Fruit fly (Drosophila melanogaster): ENCODE measurements around the gene CG33783.

Gene CG33783

DNA sequence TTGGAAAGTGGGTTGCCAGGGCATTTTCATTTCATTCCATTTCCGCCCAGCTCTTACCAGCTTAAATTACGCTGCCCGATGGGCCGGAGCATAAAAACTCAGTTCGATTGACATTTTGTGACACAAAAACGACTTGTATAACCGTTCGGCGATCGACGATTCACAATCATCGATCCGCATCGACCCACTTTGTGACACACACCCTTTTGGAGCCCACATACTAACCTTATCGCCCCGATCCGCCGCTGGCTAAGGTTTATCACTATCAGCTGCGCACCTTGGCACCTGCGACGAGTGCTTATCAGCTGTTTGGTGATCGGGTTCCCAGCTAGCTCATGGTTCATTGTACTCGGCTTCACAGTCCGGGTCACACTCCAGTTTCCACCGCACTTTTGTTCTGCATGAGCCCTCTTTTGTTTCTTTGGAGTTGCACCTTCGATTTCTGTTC lies 32.9 kb downstream of the CG33783 start (continued):
- TF ChIP-seq bbx (GFP tag; IDR thresholded peaks at IDR 0.05; ENCODE audit: partially characterized antibody) (no peak), gro (GFP tag; optimal IDR thresholded peaks at IDR 0.05) (peak; percentile 9), CG32532 (GFP tag; IDR thresholded peaks at IDR 0.05) (0 out of 2 replicates have a peak, but pooled peaks have one; percentile 24), twi (tag; optimal IDR thresholded peaks at IDR 0.05) (peak; percentile 23)

DNA sequence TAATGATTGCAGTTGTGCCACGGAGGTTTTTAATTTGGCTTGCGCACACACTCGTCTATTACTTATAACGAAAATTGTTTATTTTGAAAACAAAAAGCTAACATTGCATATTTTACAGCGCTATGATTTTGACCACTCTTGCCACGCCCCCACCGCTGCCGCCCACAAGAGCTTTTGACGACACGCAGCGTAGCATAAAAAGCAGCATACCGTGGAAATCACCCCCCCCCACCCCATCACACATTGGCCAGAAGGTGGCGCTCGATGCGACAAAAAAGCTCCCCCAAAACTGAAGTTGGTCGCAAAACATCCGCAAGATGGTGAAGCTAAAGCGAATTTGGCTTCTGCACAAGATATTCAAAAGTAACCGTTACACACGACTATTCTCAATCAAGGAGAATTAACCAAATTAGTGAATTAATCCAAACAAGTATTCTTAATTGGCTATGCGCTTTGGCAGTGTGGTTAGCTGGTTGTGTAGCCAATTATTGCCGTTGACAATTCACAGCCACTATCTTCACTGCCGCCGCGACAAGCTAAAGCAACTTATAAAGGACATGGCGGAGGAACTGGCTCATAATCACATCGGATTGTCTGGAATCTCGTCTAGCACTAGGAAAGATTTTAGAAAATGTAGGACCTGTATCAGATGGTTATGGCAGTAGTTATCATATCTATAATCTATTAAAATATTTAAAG lies 34.1 kb downstream of the CG33783 start:
- TF ChIP-seq CG42726 (GFP tag; IDR thresholded peaks at IDR 0.05; ENCODE audit: partially characterized antibody) (peak; percentile 44; the same call in 1 of the 2 replicates), Vsx1 (GFP tag; optimal IDR thresholded peaks at IDR 0.05) (no peak), Atf6 (GFP tag; IDR thresholded peaks at IDR 0.05) (0 out of 2 replicates have a peak, but pooled peaks have one; percentile 30), CG31365 (tag; optimal IDR thresholded peaks at IDR 0.05) (peak; percentile 31), tna (GFP tag; IDR thresholded peaks at IDR 0.05; ENCODE audit: partially characterized antibody) (peak; percentile 40; the same call in 1 of the 2 replicates), Med (GFP tag) (peak; percentile 94), prd (optimal IDR thresholded peaks at IDR 0.05) (no peak), prd (GFP tag; IDR thresholded peaks at IDR 0.05) (peak; percentile 44; the same call in 2 of the 3 replicates), CG5953 (GFP tag; IDR thresholded peaks at IDR 0.05) (peak; percentile 38; the same call in 1 of the 2 replicates), CG30403 (GFP tag; optimal IDR thresholded peaks at IDR 0.05) (peak; percentile 18), CG10366 (GFP tag; IDR thresholded peaks at IDR 0.05) (0 out of 2 replicates have a peak, but pooled peaks have one; percentile 14), az2 (GFP tag; optimal IDR thresholded peaks at IDR 0.05) (no peak), CG6683 (GFP tag; optimal IDR thresholded peaks at IDR 0.05) (peak; percentile 5), pho (GFP tag; optimal IDR thresholded peaks at IDR 0.05) (no peak), nau (GFP tag; optimal IDR thresholded peaks at IDR 0.05) (peak; percentile 18), Usf (GFP tag; optimal IDR thresholded peaks at IDR 0.05) (no peak), ara (GFP tag; IDR thresholded peaks at IDR 0.05) (0 out of 2 replicates have a peak, but pooled peaks have one; percentile 7), CG17912 (GFP tag; optimal IDR thresholded peaks at IDR 0.05) (peak; percentile 45), CG13424 (tag; optimal IDR thresholded peaks at IDR 0.05) (peak; percentile 3), CG15696 (tag; optimal IDR thresholded peaks at IDR 0.05) (no peak), CG6854 (GFP tag; optimal IDR thresholded peaks at IDR 0.05) (no peak), stc (GFP tag; IDR thresholded peaks at IDR 0.05) (peak; percentile 63; the same call in 1 of the 2 replicates), sob (GFP tag; IDR thresholded peaks at IDR 0.05) (peak; percentile 39; the same call in 1 of the 2 replicates), Trl (optimal IDR thresholded peaks at IDR 0.05) (no peak), Trl (GFP tag; optimal IDR thresholded peaks at IDR 0.05) (peak; percentile 52), CG11456 (GFP tag; IDR thresholded peaks at IDR 0.05) (peak; percentile 83), CG14860 (GFP tag; IDR thresholded peaks at IDR 0.05; ENCODE audit: partially characterized antibody) (no peak), CG18011 (GFP tag; optimal IDR thresholded peaks at IDR 0.05) (no peak), Pdp1 (GFP tag; optimal IDR thresholded peaks at IDR 0.05) (peak; percentile 13 to 19), sisA (GFP tag; IDR thresholded peaks at IDR 0.05) (peak; percentile 56), lab (GFP tag; optimal IDR thresholded peaks at IDR 0.05) (peak; percentile 70), bsh (GFP tag; optimal IDR thresholded peaks at IDR 0.05) (peak in 1 of 2 experiments; percentile 11), Dip2 (GFP tag; IDR thresholded peaks at IDR 0.05) (peak; percentile 52), tin (GFP tag; optimal IDR thresholded peaks at IDR 0.05) (peak; percentile 52), CG1024 (GFP tag; IDR thresholded peaks at IDR 0.05) (no peak), Adf1 (GFP tag; IDR thresholded peaks at IDR 0.05) (peak; percentile 32; the same call in 1 of the 2 replicates), zfh1 (GFP tag; IDR thresholded peaks at IDR 0.05) (0 out of 3 replicates have a peak, but pooled peaks have one; percentile 55), CG12659 (GFP tag; optimal IDR thresholded peaks at IDR 0.05) (peak; percentile 52), sug (tag; optimal IDR thresholded peaks at IDR 0.05) (peak; percentile 56), HHEX (GFP tag; optimal IDR thresholded peaks at IDR 0.05) (peak; percentile 28), Bgb (GFP tag; IDR thresholded peaks at IDR 0.05; ENCODE audit: partially characterized antibody) (peak; percentile 56; the same call in 1 of the 2 replicates), CG11093 (GFP tag; IDR thresholded peaks at IDR 0.05) (0 out of 3 replicates have a peak, but pooled peaks have one; percentile 50)
